Fruit fly (Drosophila melanogaster) whole organism: Measurements from ENCODE around the gene Ras85D.

Experiments
- CG8478 ChIP-seq: fragments of >200 bp; optimal IDR thresholded peaks from 2 replicates; lab custom pipeline; 2018; ENCODE audit warnings: inconsistent platforms
- EcR ChIP-seq, 2 experiments: fragments of >200 bp; optimal IDR thresholded peaks; 2 replicates each; lab custom pipeline; 2017; ENCODE audit warnings: missing biosample characterization in 2 of 2, missing genetic modification characterization in 2 of 2, missing genetic modification reagents in 2 of 2
- usp ChIP-seq: fragments of >200 bp; optimal IDR thresholded peaks from 2 replicates; lab custom pipeline; 2017; ENCODE audit warnings: missing biosample characterization, missing genetic modification characterization, mixed read lengths

dm6 chr3R:9488493-9488892 lies 24.4 kb downstream of the Ras85D start:
- no peak for TF ChIP-seq EcR (GFP tag; optimal IDR thresholded peaks at IDR 0.05; lab: Kevin White, UChicago)
- no peak for TF ChIP-seq CG8478 (lab: Kevin White, UChicago)
- no peak for TF ChIP-seq usp (GFP tag; lab: Kevin White, UChicago)
